Worm (Caenorhabditis elegans) whole organism, late embryonic: Measurements from ENCODE around the gene ceh-28.

ENCODE experiments used
- C38D4.7 ChIP-seq: fragments of 200-800 bp; sonication (Bioruptor generic); optimal IDR thresholded peaks from 2 replicates; lab custom pipeline; 2018; ENCODE audit warnings: mild to moderate bottlenecking, missing genetic modification characterization, moderate library complexity, missing compliant biosample characterization
- K02D7.2 ChIP-seq: sonication (generic microtip); optimal IDR thresholded peaks from 2 replicates; lab custom pipeline; 2017; ENCODE audit warnings: mild to moderate bottlenecking, missing genetic modification characterization, missing compliant biosample characterization
- K09A11.1 ChIP-seq: sonication (generic microtip); optimal IDR thresholded peaks from 2 replicates; lab custom pipeline; 2017; ENCODE audit warnings: antibody characterized with exemption, mild to moderate bottlenecking, missing genetic modification characterization, missing compliant biosample characterization; ENCODE audit not compliant: insufficient read depth
- ahr-1 ChIP-seq: sonication (generic microtip); optimal IDR thresholded peaks from 2 replicates; lab custom pipeline; 2016; ENCODE audit warnings: missing genetic modification characterization, missing compliant biosample characterization
- ceh-18 ChIP-seq: sonication (generic microtip); optimal IDR thresholded peaks from 2 replicates; lab custom pipeline; 2016; ENCODE audit warnings: missing genetic modification characterization, missing compliant biosample characterization
- ceh-24 ChIP-seq: sonication (generic microtip); optimal IDR thresholded peaks from 2 replicates; lab custom pipeline; 2016; ENCODE audit warnings: mild to moderate bottlenecking, missing genetic modification characterization, missing compliant biosample characterization
- ceh-30 ChIP-seq: fragments of 150-350 bp; optimal IDR thresholded peaks from 2 replicates; lab custom pipeline; 2014; ENCODE audit warnings: missing biosample characterization, missing genetic modification characterization
- ceh-31 ChIP-seq: sonication (generic microtip); optimal IDR thresholded peaks from 2 replicates; lab custom pipeline; 2016; ENCODE audit warnings: missing genetic modification characterization, missing compliant biosample characterization
- ceh-45 ChIP-seq: fragments of 200-800 bp; sonication (Bioruptor generic); IDR thresholded peaks from 2 replicates; pipeline ENCODE4 v1.3.6; 2022; ENCODE audit warnings: missing genetic modification reagents, missing genetic modification characterization, missing compliant biosample characterization
- che-1 ChIP-seq: sonication (generic microtip); optimal IDR thresholded peaks from 2 replicates; lab custom pipeline; 2016; ENCODE audit warnings: mild to moderate bottlenecking, missing genetic modification characterization, missing compliant biosample characterization
- dve-1 ChIP-seq: sonication (generic microtip); optimal IDR thresholded peaks from 2 replicates; lab custom pipeline; 2017; ENCODE audit warnings: antibody characterized with exemption, mild to moderate bottlenecking, missing genetic modification characterization, missing compliant biosample characterization
- elt-2 ChIP-seq: sonication (generic microtip); optimal IDR thresholded peaks from 2 replicates; lab custom pipeline; 2016; ENCODE audit warnings: missing genetic modification reagents, missing genetic modification characterization, missing compliant biosample characterization
- elt-4 ChIP-seq: sonication (generic microtip); optimal IDR thresholded peaks from 2 replicates; lab custom pipeline; 2016; ENCODE audit warnings: missing genetic modification characterization, missing compliant biosample characterization
- ets-4 ChIP-seq: sonication (generic microtip); optimal IDR thresholded peaks from 2 replicates; lab custom pipeline; 2016; ENCODE audit warnings: missing genetic modification characterization, missing compliant biosample characterization
- eyg-1 ChIP-seq: sonication (generic microtip); optimal IDR thresholded peaks from 2 replicates; lab custom pipeline; 2016; ENCODE audit warnings: missing genotype, missing genetic modification characterization, missing compliant biosample characterization
- fkh-10 ChIP-seq: fragments of 150-350 bp; optimal IDR thresholded peaks from 2 replicates; lab custom pipeline; 2014; ENCODE audit warnings: missing biosample characterization, missing genetic modification reagents, missing genetic modification characterization
- hlh-13 ChIP-seq: fragments of 200-800 bp; sonication (Bioruptor generic); optimal IDR thresholded peaks from 2 replicates; lab custom pipeline; 2018; ENCODE audit warnings: mild to moderate bottlenecking, missing genetic modification characterization, missing compliant biosample characterization
- hlh-30 ChIP-seq: sonication (generic microtip); optimal IDR thresholded peaks from 2 replicates; lab custom pipeline; 2017; ENCODE audit warnings: antibody characterized with exemption, missing genetic modification characterization, missing compliant biosample characterization; ENCODE audit not compliant: insufficient read depth
- hlh-8 ChIP-seq: sonication (generic microtip); optimal IDR thresholded peaks from 2 replicates; lab custom pipeline; 2016; ENCODE audit warnings: missing genotype, missing genetic modification characterization, missing compliant biosample characterization
- lim-6 ChIP-seq: sonication (generic microtip); optimal IDR thresholded peaks from 2 replicates; lab custom pipeline; 2016; ENCODE audit warnings: missing genetic modification characterization, missing compliant biosample characterization
- lin-11 ChIP-seq: fragments of 200-800 bp; sonication (Bioruptor generic); optimal IDR thresholded peaks from 2 replicates; lab custom pipeline; 2018; ENCODE audit warnings: mild to moderate bottlenecking, missing genetic modification characterization, missing compliant biosample characterization
- madf-2 ChIP-seq: sonication (generic microtip); optimal IDR thresholded peaks from 2 replicates; lab custom pipeline; 2017; ENCODE audit warnings: missing genetic modification characterization, missing compliant biosample characterization
- nfya-1 ChIP-seq: sonication (generic microtip); optimal IDR thresholded peaks from 2 replicates; lab custom pipeline; 2017; ENCODE audit warnings: missing genetic modification characterization, mild to moderate bottlenecking, missing compliant biosample characterization, antibody characterized with exemption, moderate library complexity
- nhr-11 ChIP-seq: fragments of 150-350 bp; optimal IDR thresholded peaks from 2 replicates; lab custom pipeline; 2014; ENCODE audit warnings: missing biosample characterization, missing genetic modification characterization
- nhr-232 ChIP-seq: sonication (generic microtip); optimal IDR thresholded peaks from 2 replicates; lab custom pipeline; 2016; ENCODE audit warnings: missing genetic modification characterization, missing compliant biosample characterization
- odd-2 ChIP-seq: sonication (generic microtip); optimal IDR thresholded peaks from 2 replicates; lab custom pipeline; 2017; ENCODE audit warnings: antibody characterized with exemption, mild to moderate bottlenecking, missing genetic modification characterization, missing compliant biosample characterization
- ref-2 ChIP-seq: sonication (generic microtip); optimal IDR thresholded peaks from 2 replicates; lab custom pipeline; 2016; ENCODE audit warnings: missing genetic modification characterization, missing compliant biosample characterization
- rnt-1 ChIP-seq: sonication (generic microtip); optimal IDR thresholded peaks from 2 replicates; lab custom pipeline; 2016; ENCODE audit warnings: missing genetic modification characterization, missing compliant biosample characterization
- syd-9 ChIP-seq: sonication (generic microtip); optimal IDR thresholded peaks from 2 replicates; lab custom pipeline; 2016; ENCODE audit warnings: mild to moderate bottlenecking, missing genetic modification characterization, moderate library complexity, missing compliant biosample characterization
- tbx-7 ChIP-seq: sonication (generic microtip); optimal IDR thresholded peaks from 2 replicates; lab custom pipeline; 2016; ENCODE audit warnings: missing genotype, missing genetic modification characterization, missing compliant biosample characterization
- ttx-3 ChIP-seq: sonication (generic microtip); optimal IDR thresholded peaks from 2 replicates; lab custom pipeline; 2016; ENCODE audit warnings: missing genetic modification reagents, missing genetic modification characterization, missing compliant biosample characterization
- unc-3 ChIP-seq, 2 experiments: fragments of 200-800 bp in 1 of 2; sonication (Bioruptor generic) in 1 of 2; sonication (generic microtip) in 1 of 2; conservative IDR thresholded peaks in 1 of 2; optimal IDR thresholded peaks in 1 of 2; 2 replicates each; pipeline versions ENCODE4 v1.3.6 to Lab custom; 2016 to 2022; ENCODE audit warnings: missing compliant biosample characterization in 2 of 2, missing genetic modification characterization in 2 of 2, missing genetic modification reagents in 1 of 2
- unc-55 ChIP-seq: sonication (generic microtip); optimal IDR thresholded peaks from 2 replicates; lab custom pipeline; 2017; ENCODE audit warnings: missing biosample characterization, missing genetic modification reagents, missing genetic modification characterization
- unc-86 ChIP-seq: sonication (generic microtip); optimal IDR thresholded peaks from 2 replicates; lab custom pipeline; 2016; ENCODE audit warnings: missing genetic modification characterization, missing compliant biosample characterization
- zip-5 ChIP-seq: sonication (generic microtip); optimal IDR thresholded peaks from 2 replicates; lab custom pipeline; 2016; ENCODE audit warnings: missing genetic modification characterization, missing compliant biosample characterization
- ztf-16 ChIP-seq: sonication (generic microtip); optimal IDR thresholded peaks from 2 replicates; lab custom pipeline; 2017; ENCODE audit warnings: missing genetic modification characterization, missing compliant biosample characterization

ceh-28 gene

DNA sequence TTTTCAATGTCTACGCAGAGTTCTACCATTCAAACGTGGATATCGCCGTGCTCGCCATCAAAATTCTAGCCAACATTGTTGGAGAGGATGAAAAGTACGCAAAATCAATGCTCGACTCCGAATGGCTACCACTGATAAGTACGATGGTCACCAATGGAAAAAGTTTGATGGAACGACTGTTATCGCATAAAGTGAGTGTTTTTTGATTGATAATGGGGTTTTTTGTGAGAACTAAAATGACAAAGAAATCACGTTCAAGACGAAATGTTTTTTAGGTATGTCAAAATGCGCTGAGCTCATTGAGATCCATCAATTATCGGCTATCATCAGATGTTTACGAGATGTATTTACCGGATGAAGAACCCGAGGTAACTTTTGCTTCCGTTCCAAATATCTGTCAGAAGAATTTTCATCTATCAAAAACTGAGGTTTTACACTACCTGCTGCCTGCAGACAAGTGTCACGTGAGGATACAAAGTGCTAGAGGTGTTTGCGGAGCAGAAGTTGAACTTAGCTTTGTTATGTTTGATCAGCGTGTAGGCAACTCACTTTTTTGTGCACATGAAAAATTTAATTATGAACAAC lies 31.8 kb downstream of the ceh-28 start:
- TF ChIP-seq fkh-10 (no peak), ttx-3 (tag; lab: Kevin White, UChicago) (no peak), unc-86 (tag; lab: Kevin White, UChicago) (no peak), elt-4 (tag; lab: Kevin White, UChicago) (no peak)

- TF ChIP-seq ahr-1 (tag; lab: Kevin White, UChicago) (no peak), unc-86 (tag; lab: Kevin White, UChicago) (no peak), ceh-31 (no peak), rnt-1 (tag; lab: Kevin White, UChicago) (no peak), unc-55 (GFP tag; lab: Kevin White, UChicago) (no peak), elt-2 (tag; lab: Kevin White, UChicago) (no peak), lin-11 (tag; lab: Kevin White, UChicago) (no peak), tbx-7 (tag; lab: Kevin White, UChicago) (no peak), hlh-8 (tag; lab: Kevin White, UChicago) (no peak), ets-4 (no peak), hlh-13 (GFP tag; lab: Kevin White, UChicago) (no peak), nhr-11 (tag; lab: Kevin White, UChicago) (no peak), ref-2 (tag; lab: Kevin White, UChicago) (no peak), ceh-24 (tag; lab: Kevin White, UChicago) (no peak), ceh-18 (no peak)
Measured at ce11 chrX:13108664-13109063, 34.2 kb downstream of the ceh-28 start.

DNA sequence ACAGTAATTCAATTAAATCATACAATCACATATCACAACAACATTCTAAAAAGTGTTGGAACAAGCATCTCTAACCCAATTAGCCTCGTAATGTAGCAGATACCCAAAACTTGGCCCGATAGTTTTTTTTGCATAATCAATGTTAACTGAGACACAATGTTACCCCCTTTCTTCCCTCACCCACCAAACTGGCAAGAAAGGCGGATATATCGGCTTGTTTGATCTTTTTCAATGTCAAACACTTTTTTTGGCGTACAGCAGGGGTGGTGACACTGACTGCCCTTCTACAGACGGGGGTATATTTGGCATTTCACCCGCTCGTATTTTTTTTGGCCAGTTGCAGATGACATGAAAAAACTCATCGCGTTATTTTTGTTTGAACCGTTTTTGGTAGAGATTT lies 35.5 kb downstream of the ceh-28 start:
- TF ChIP-seq odd-2 (tag; lab: Kevin White, UChicago), result no peak
- TF ChIP-seq che-1 (tag; lab: Kevin White, UChicago), result no peak
- TF ChIP-seq syd-9 (tag; lab: Kevin White, UChicago), result no peak
- no peak for TF ChIP-seq eyg-1 (tag; lab: Kevin White, UChicago)
- TF ChIP-seq dve-1 (tag; lab: Kevin White, UChicago), result no peak
- TF ChIP-seq unc-86 (tag; lab: Kevin White, UChicago), result no peak

ce11 chrX:13112664-13113063 lies 38.2 kb downstream of the ceh-28 start:
- TF ChIP-seq K09A11.1 (tag; lab: Kevin White, UChicago) (no peak), ref-2 (tag; lab: Kevin White, UChicago) (no peak), K02D7.2 (tag; lab: Kevin White, UChicago) (no peak), ahr-1 (tag; lab: Kevin White, UChicago) (no peak), odd-2 (tag; lab: Kevin White, UChicago) (no peak), C38D4.7 (GFP tag; lab: Kevin White, UChicago) (no peak), ceh-24 (tag; lab: Kevin White, UChicago) (no peak), ceh-18 (no peak), lim-6 (tag; lab: Kevin White, UChicago) (no peak), ceh-45 (GFP tag; lab: Robert Waterston, UW) (no peak), zip-5 (tag; lab: Kevin White, UChicago) (no peak), ceh-30 (tag; lab: Kevin White, UChicago) (no peak), nfya-1 (no peak), ztf-16 (no peak)

DNA sequence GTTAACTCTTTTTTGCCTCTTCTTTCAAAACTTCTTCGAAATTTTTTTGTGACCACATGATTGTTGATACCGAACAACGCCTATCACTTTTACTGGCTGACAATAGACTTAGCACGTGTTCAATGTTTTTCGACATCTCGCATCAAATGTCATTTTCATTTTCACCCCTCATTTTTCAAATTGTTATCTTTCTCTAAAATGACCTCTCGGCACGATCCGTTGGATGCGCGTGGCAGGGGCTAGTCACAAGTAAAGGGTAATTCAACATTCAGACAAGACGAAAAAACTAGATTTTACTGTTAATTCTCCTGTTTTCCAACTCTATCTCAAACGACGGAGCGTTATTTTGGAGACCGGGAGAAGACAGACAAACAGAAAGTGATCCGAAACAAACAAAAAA lies 39.0 kb downstream of the ceh-28 start, which contains the start of gene F17H10.2:
TSS of gene F17H10.2 (plus strand) at position 316 of the 400 bp plus-strand sequence.
- TF ChIP-seq hlh-30 (peak; percentile 14), rnt-1 (tag; lab: Kevin White, UChicago) (no peak), unc-3 (GFP tag; conservative IDR thresholded peaks at IDR 0.05; lab: Robert Waterston, UW) (no peak), unc-3 (tag; optimal IDR thresholded peaks at IDR 0.05; lab: Kevin White, UChicago) (no peak), madf-2 (tag; lab: Kevin White, UChicago) (no peak), syd-9 (tag; lab: Kevin White, UChicago) (no peak), eyg-1 (tag; lab: Kevin White, UChicago) (no peak), dve-1 (tag; lab: Kevin White, UChicago) (no peak), nhr-232 (no peak)
